Worm (Caenorhabditis elegans) whole organism, early embryonic: Measurements from ENCODE around the gene srxa-13.

Source experiments
- B0310.2 ChIP-seq: sonication (generic microtip); optimal IDR thresholded peaks from 2 replicates; lab custom pipeline; 2016; ENCODE audit warnings: mild to moderate bottlenecking, missing genetic modification characterization, missing compliant biosample characterization
- ama-1 ChIP-seq: fragments of 150-350 bp; optimal IDR thresholded peaks from 2 replicates; lab custom pipeline; 2014
- ceh-13 ChIP-seq: fragments of 200-800 bp; sonication (Bioruptor generic); optimal IDR thresholded peaks from 2 replicates; lab custom pipeline; 2018; ENCODE audit warnings: mild to moderate bottlenecking, missing genetic modification characterization, missing compliant biosample characterization
- ceh-36 ChIP-seq: sonication (generic microtip); optimal IDR thresholded peaks from 2 replicates; lab custom pipeline; 2016; ENCODE audit warnings: missing genetic modification characterization, inconsistent platforms, missing compliant biosample characterization
- hmg-4 ChIP-seq: fragments of 200-800 bp; sonication (Bioruptor generic); optimal IDR thresholded peaks from 2 replicates; lab custom pipeline; 2018; ENCODE audit warnings: mild to moderate bottlenecking, missing genetic modification characterization, missing compliant biosample characterization
- hnd-1 ChIP-seq: sonication (generic microtip); optimal IDR thresholded peaks from 2 replicates; lab custom pipeline; 2016; ENCODE audit warnings: missing genetic modification characterization, missing compliant biosample characterization
- scrt-1 ChIP-seq: fragments of 200-800 bp; sonication (Bioruptor generic); IDR thresholded peaks from 2 replicates; pipeline ENCODE4 v1.3.6; 2022; ENCODE audit warnings: missing genetic modification characterization, missing compliant biosample characterization
- tra-4 ChIP-seq: sonication (generic microtip); optimal IDR thresholded peaks from 2 replicates; lab custom pipeline; 2017; ENCODE audit warnings: missing genetic modification characterization, missing compliant biosample characterization

ce11 chrV:13935423-13935822 is 5.8 kb downstream of the srxa-13 start:
- TF ChIP-seq ama-1 (lab: Kevin White, UChicago): no peak
- TF ChIP-seq ceh-13: no peak
- TF ChIP-seq scrt-1 (GFP tag; lab: Robert Waterston, UW): no peak
- TF ChIP-seq ceh-36 (tag; lab: Kevin White, UChicago): no peak
- no peak for TF ChIP-seq hnd-1 (tag; lab: Kevin White, UChicago)
- TF ChIP-seq tra-4 (tag; lab: Kevin White, UChicago): no peak
- TF ChIP-seq B0310.2 (tag; lab: Kevin White, UChicago): no peak
- no peak for TF ChIP-seq hmg-4 (GFP tag; lab: Kevin White, UChicago)
